Fruit fly (Drosophila melanogaster) whole organism, embryonic: Measurements from ENCODE around the gene CG12379.

ENCODE experiments used
- Adf1 ChIP-seq: fragments of 200-800 bp; sonication (Bioruptor generic); IDR thresholded peaks from 2 replicates; pipeline ENCODE4 v1.3.6; 2022; ENCODE audit warnings: missing biosample characterization, missing genetic modification characterization
- B-H2 ChIP-seq: fragments of 200-800 bp; sonication (Bioruptor generic); optimal IDR thresholded peaks from 2 replicates; lab custom pipeline; 2018; ENCODE audit warnings: missing biosample characterization, mild to moderate bottlenecking, missing genetic modification characterization
- BEAF-32 ChIP-seq: fragments of 200-800 bp; sonication (Bioruptor generic); optimal IDR thresholded peaks from 3 replicates; lab custom pipeline; 2017; ENCODE audit warnings: missing biosample characterization, missing genetic modification characterization, mild to moderate bottlenecking, moderate library complexity, missing genetic modification reagents
- CG10267 ChIP-seq: fragments of 200-800 bp; sonication (Bioruptor generic); optimal IDR thresholded peaks from 2 replicates; lab custom pipeline; 2018; ENCODE audit warnings: missing biosample characterization, mild to moderate bottlenecking, missing genetic modification characterization, moderate library complexity
- CG10274 ChIP-seq: fragments of 200-800 bp; sonication (Bioruptor generic); optimal IDR thresholded peaks from 3 replicates; lab custom pipeline; 2017; ENCODE audit warnings: missing biosample characterization, mild to moderate bottlenecking, missing genetic modification characterization
- CG11093 ChIP-seq: fragments of 200-800 bp; sonication (Bioruptor generic); IDR thresholded peaks from 3 replicates; pipeline ENCODE4 v1.3.6; 2022; ENCODE audit warnings: missing biosample characterization, missing genetic modification characterization
- CG11696 ChIP-seq: fragments of 200-800 bp; sonication (Bioruptor generic); IDR thresholded peaks from 2 replicates; pipeline ENCODE4 v1.3.6; 2022; ENCODE audit warnings: missing biosample characterization, missing genetic modification characterization
- CG15514 ChIP-seq: fragments of 200-800 bp; sonication (Bioruptor generic); optimal IDR thresholded peaks from 3 replicates; lab custom pipeline; 2017; ENCODE audit warnings: missing biosample characterization, missing genetic modification characterization, mild to moderate bottlenecking, moderate library complexity, missing genetic modification reagents
- CG2116 ChIP-seq: fragments of 200-800 bp; sonication (Bioruptor generic); optimal IDR thresholded peaks from 3 replicates; lab custom pipeline; 2018; ENCODE audit warnings: missing biosample characterization, mild to moderate bottlenecking, missing genetic modification characterization
- CG2120 ChIP-seq: fragments of 200-800 bp; sonication (Bioruptor generic); optimal IDR thresholded peaks from 3 replicates; lab custom pipeline; 2016; ENCODE audit warnings: missing biosample characterization, missing genetic modification characterization
- CG2129 ChIP-seq: fragments of 200-800 bp; sonication (Bioruptor generic); IDR thresholded peaks from 2 replicates; pipeline ENCODE4 v1.3.6; 2022; ENCODE audit warnings: missing biosample characterization, missing genetic modification characterization; ENCODE audit not compliant: partially characterized antibody
- CG3163 ChIP-seq: fragments of 200-800 bp; sonication (Bioruptor generic); optimal IDR thresholded peaks from 3 replicates; lab custom pipeline; 2016; ENCODE audit warnings: missing biosample characterization, missing genetic modification characterization
- CG6765 ChIP-seq: fragments of 200-800 bp; sonication (Bioruptor generic); optimal IDR thresholded peaks from 3 replicates; lab custom pipeline; 2017; ENCODE audit warnings: missing biosample characterization, mild to moderate bottlenecking, missing genetic modification characterization
- CG7786 ChIP-seq: fragments of 200-800 bp; sonication (Bioruptor generic); optimal IDR thresholded peaks from 2 replicates; lab custom pipeline; 2016; ENCODE audit warnings: missing biosample characterization, missing genetic modification characterization
- CG7928 ChIP-seq: fragments of 200-800 bp; sonication (Bioruptor generic); optimal IDR thresholded peaks from 2 replicates; lab custom pipeline; 2017; ENCODE audit warnings: missing biosample characterization, mild to moderate bottlenecking, missing genetic modification characterization
- CG9932 ChIP-seq: fragments of 200-800 bp; sonication (Bioruptor generic); IDR thresholded peaks from 2 replicates; pipeline ENCODE4 v1.3.6; 2022; ENCODE audit warnings: missing biosample characterization, missing genetic modification characterization
- CHES-1-like ChIP-seq: fragments of 200-800 bp; sonication (Bioruptor generic); optimal IDR thresholded peaks from 2 replicates; lab custom pipeline; 2016; ENCODE audit warnings: missing biosample characterization, missing genetic modification characterization
- Dip2 ChIP-seq: fragments of 200-800 bp; sonication (Bioruptor generic); IDR thresholded peaks from 2 replicates; pipeline ENCODE4 v1.3.6; 2022; ENCODE audit warnings: missing biosample characterization, missing genetic modification characterization
- Dref ChIP-seq: fragments of 200-800 bp; sonication (Bioruptor generic); IDR thresholded peaks from 2 replicates; pipeline ENCODE4 v1.3.6; 2022; ENCODE audit warnings: missing biosample characterization, missing genetic modification characterization
- Ets97D ChIP-seq: fragments of 200-800 bp; sonication (Bioruptor generic); optimal IDR thresholded peaks from 3 replicates; lab custom pipeline; 2016; ENCODE audit warnings: missing biosample characterization, missing genetic modification characterization
- HLH4C ChIP-seq: fragments of 200-800 bp; sonication (Bioruptor generic); IDR thresholded peaks from 3 replicates; pipeline ENCODE4 v1.3.6; 2022; ENCODE audit warnings: missing biosample characterization, missing genetic modification characterization; ENCODE audit not compliant: partially characterized antibody
- Hr39 ChIP-seq: fragments of >200 bp; optimal IDR thresholded peaks from 2 replicates; lab custom pipeline; 2017
- Lhr ChIP-seq: fragments of 200-800 bp; sonication (Bioruptor generic); optimal IDR thresholded peaks from 3 replicates; lab custom pipeline; 2017; ENCODE audit warnings: mild to moderate bottlenecking, missing biosample characterization, missing genetic modification reagents, missing genetic modification characterization
- Med ChIP-seq: fragments of 200-800 bp; sonication (Bioruptor generic); peaks from one replicate; lab custom pipeline; 2016; ENCODE audit warnings: missing biosample characterization, missing genetic modification characterization, mild to moderate bottlenecking, inconsistent platforms, moderate library complexity
- Sry-δ ChIP-seq: fragments of 200-800 bp; sonication (Bioruptor generic); optimal IDR thresholded peaks from 2 replicates; lab custom pipeline; 2016; ENCODE audit warnings: missing biosample characterization, missing genetic modification characterization
- Stat92E ChIP-seq, 3 experiments: fragments of >200 bp in 2 of 3; fragments of 200-800 bp in 1 of 3; sonication (Bioruptor generic) in 1 of 3; optimal IDR thresholded peaks; 2 replicates each; lab custom pipeline; 2017 to 2019; ENCODE audit warnings: missing biosample characterization in 3 of 3, missing genetic modification characterization in 3 of 3, mild to moderate bottlenecking in 1 of 3, moderate library complexity in 1 of 3
- YL-1 ChIP-seq: fragments of 200-800 bp; sonication (Bioruptor generic); optimal IDR thresholded peaks from 3 replicates; lab custom pipeline; 2017; ENCODE audit warnings: missing biosample characterization, mild to moderate bottlenecking, missing genetic modification characterization
- az2 ChIP-seq: fragments of 200-800 bp; sonication (Bioruptor generic); optimal IDR thresholded peaks from 3 replicates; lab custom pipeline; 2016; ENCODE audit warnings: missing biosample characterization, missing genetic modification characterization
- bcd ChIP-seq: fragments of 200-800 bp; sonication (Bioruptor generic); optimal IDR thresholded peaks from 2 replicates; lab custom pipeline; 2017; ENCODE audit warnings: missing biosample characterization, mild to moderate bottlenecking, missing genetic modification characterization
- bsh ChIP-seq, 2 experiments: fragments of 200-800 bp; sonication (Bioruptor generic); optimal IDR thresholded peaks; 2 replicates each; lab custom pipeline; 2017 to 2018; ENCODE audit warnings: mild to moderate bottlenecking in 2 of 2, missing biosample characterization in 2 of 2, missing genetic modification characterization in 2 of 2, moderate library complexity in 1 of 2
- chinmo ChIP-seq: fragments of 200-800 bp; sonication (Bioruptor generic); IDR thresholded peaks from 4 replicates; pipeline ENCODE4 v1.3.6; 2022; ENCODE audit warnings: missing biosample characterization, missing genetic modification characterization; ENCODE audit not compliant: partially characterized antibody
- crp ChIP-seq, 2 experiments: fragments of 200-800 bp; sonication (Bioruptor generic); optimal IDR thresholded peaks; 2 replicates in 1 of 2; 3 replicates in 1 of 2; lab custom pipeline; 2017; ENCODE audit warnings: missing biosample characterization in 2 of 2, missing genetic modification characterization in 2 of 2, mild to moderate bottlenecking in 1 of 2, moderate library complexity in 1 of 2
- ham ChIP-seq: fragments of 200-800 bp; sonication (Bioruptor generic); IDR thresholded peaks from 2 replicates; pipeline ENCODE4 v1.3.6; 2022; ENCODE audit warnings: missing biosample characterization, missing genetic modification characterization
- knrl ChIP-seq: fragments of 200-800 bp; sonication (Bioruptor generic); IDR thresholded peaks from 3 replicates; pipeline ENCODE4 v1.3.6; 2022; ENCODE audit warnings: missing biosample characterization, missing genetic modification characterization; ENCODE audit not compliant: partially characterized antibody
- mam ChIP-seq: fragments of 200-800 bp; sonication (Bioruptor generic); optimal IDR thresholded peaks from 3 replicates; lab custom pipeline; 2016; ENCODE audit warnings: missing biosample characterization, missing genetic modification characterization
- oc ChIP-seq: fragments of 200-800 bp; sonication (Bioruptor generic); optimal IDR thresholded peaks from 2 replicates; lab custom pipeline; 2018; ENCODE audit warnings: missing biosample characterization, mild to moderate bottlenecking, missing genetic modification characterization, moderate library complexity
- ssp ChIP-seq: fragments of 200-800 bp; sonication (Bioruptor generic); IDR thresholded peaks from 2 replicates; pipeline ENCODE4 v1.3.6; 2022; ENCODE audit warnings: missing biosample characterization, missing genetic modification characterization
- stwl ChIP-seq: fragments of 200-800 bp; sonication (Bioruptor generic); optimal IDR thresholded peaks from 3 replicates; lab custom pipeline; 2018; ENCODE audit warnings: missing biosample characterization, mild to moderate bottlenecking, missing genetic modification characterization, moderate library complexity
- tll ChIP-seq, 2 experiments: fragments of 200-800 bp in 1 of 2; fragments of >200 bp in 1 of 2; sonication (Bioruptor generic) in 1 of 2; optimal IDR thresholded peaks; 2 replicates each; lab custom pipeline; 2017 to 2019; ENCODE audit warnings: missing biosample characterization in 2 of 2, missing genetic modification characterization in 2 of 2, mild to moderate bottlenecking in 1 of 2, moderate library complexity in 1 of 2
- tna ChIP-seq: fragments of 200-800 bp; sonication (Bioruptor generic); IDR thresholded peaks from 2 replicates; pipeline ENCODE4 v1.3.6; 2022; ENCODE audit warnings: missing biosample characterization, missing genetic modification characterization; ENCODE audit not compliant: partially characterized antibody
- ttk ChIP-seq: fragments of 200-800 bp; sonication (Bioruptor generic); IDR thresholded peaks from 2 replicates; pipeline ENCODE4 v2.1.2; 2022; ENCODE audit warnings: missing biosample characterization, missing genetic modification characterization
- zen ChIP-seq: fragments of 200-800 bp; sonication (Bioruptor generic); optimal IDR thresholded peaks from 3 replicates; lab custom pipeline; 2018; ENCODE audit warnings: missing biosample characterization, mild to moderate bottlenecking, missing genetic modification characterization, moderate library complexity
- zen2 ChIP-seq: fragments of 200-800 bp; sonication (Bioruptor generic); IDR thresholded peaks from 3 replicates; pipeline ENCODE4 v1.3.6; 2022; ENCODE audit warnings: missing biosample characterization, missing genetic modification characterization; ENCODE audit not compliant: partially characterized antibody

CG12379 gene

dm6 chrX:15712409-15712808 lies 21.4 kb downstream of the CG12379 start, which contains the start of gene HUWE1 (continued):
- TF ChIP-seq CG7786 (GFP tag; lab: Kevin White, UChicago) (peak; percentile 14), CG11696 (GFP tag; lab: Robert Waterston, UW) (no peak), YL-1 (GFP tag; lab: Kevin White, UChicago) (peak; percentile 17), chinmo (peak; percentile 88; the same call in 3 of the 4 replicates), ttk (GFP tag; lab: Robert Waterston, UW) (no peak), bsh (GFP tag; optimal IDR thresholded peaks at IDR 0.05; lab: Kevin White, UChicago) (no peak), CG2120 (GFP tag; lab: Kevin White, UChicago) (peak; percentile 63), CG15514 (peak; percentile 70), ssp (0 out of 2 replicates have a peak, but pooled peaks have one; percentile 18), CG10274 (no peak), tna (GFP tag; lab: Robert Waterston, UW) (peak; percentile 64), BEAF-32 (GFP tag; lab: Kevin White, UChicago) (peak; percentile 90), tll (GFP tag; optimal IDR thresholded peaks at IDR 0.05; lab: Kevin White, UChicago) (peak in 1 of 2 experiments; percentile 9), CG9932 (peak; percentile 38; the same call in 1 of the 2 replicates), Hr39 (no peak), oc (no peak), CG7928 (no peak), mam (GFP tag; lab: Kevin White, UChicago) (peak; percentile 30), Dref (GFP tag; lab: Robert Waterston, UW) (peak; percentile 82), CG2116 (peak; percentile 85), CG2129 (peak; percentile 53; the same call in 1 of the 2 replicates), Adf1 (GFP tag; lab: Robert Waterston, UW) (no peak), az2 (GFP tag; lab: Kevin White, UChicago) (no peak), Dip2 (GFP tag; lab: Robert Waterston, UW) (no peak), Sry-δ (GFP tag; lab: Kevin White, UChicago) (peak; percentile 85), CHES-1-like (GFP tag; lab: Kevin White, UChicago) (peak; percentile 43), Lhr (GFP tag; lab: Kevin White, UChicago) (no peak), CG3163 (GFP tag; lab: Kevin White, UChicago) (peak; percentile 33), HLH4C (GFP tag; lab: Robert Waterston, UW) (peak; percentile 71), ham (no peak), stwl (peak; percentile 87), zen (peak; percentile 31), Med (GFP tag; lab: Kevin White, UChicago) (peak; percentile 87), CG10267 (tag; lab: Kevin White, UChicago) (peak; percentile 94), Stat92E (GFP tag; optimal IDR thresholded peaks at IDR 0.05; lab: Kevin White, UChicago) (peak in 1 of 3 experiments; percentile 1), CG6765 (GFP tag; lab: Kevin White, UChicago) (no peak), crp (GFP tag; optimal IDR thresholded peaks at IDR 0.05; lab: Kevin White, UChicago) (peak in 1 of 2 experiments; percentile 29), CG11093 (GFP tag; lab: Robert Waterston, UW) (no peak), B-H2 (no peak), knrl (GFP tag; lab: Robert Waterston, UW) (peak; percentile 82), zen2 (peak; percentile 58; the same call in 2 of the 3 replicates), Ets97D (GFP tag; lab: Kevin White, UChicago) (peak; percentile 63), bcd (GFP tag; lab: Kevin White, UChicago) (no peak)
